Worm (Caenorhabditis elegans) whole organism, L2 larva: ENCODE data around the gene T21E8.6.

Experiments used
- C34F6.9 ChIP-seq: fragments of 150-350 bp; optimal IDR thresholded peaks from 2 replicates; lab custom pipeline; 2014; ENCODE audit warnings: missing biosample characterization, missing genetic modification characterization
- R02D3.7 ChIP-seq: fragments of 150-350 bp; optimal IDR thresholded peaks from 2 replicates; lab custom pipeline; 2014; ENCODE audit warnings: missing biosample characterization, missing genetic modification characterization
- alr-1 ChIP-seq: fragments of 150-350 bp; optimal IDR thresholded peaks from 2 replicates; lab custom pipeline; 2014; ENCODE audit warnings: missing biosample characterization, missing genetic modification characterization
- aly-2 ChIP-seq: fragments of 150-350 bp; optimal IDR thresholded peaks from 2 replicates; lab custom pipeline; 2014; ENCODE audit warnings: missing biosample characterization, missing genetic modification characterization
- ama-1 ChIP-seq: fragments of 150-350 bp; optimal IDR thresholded peaks from 2 replicates; lab custom pipeline; 2018; ENCODE audit warnings: inconsistent platforms
- ceh-16 ChIP-seq: fragments of 150-350 bp; optimal IDR thresholded peaks from 2 replicates; lab custom pipeline; 2014; ENCODE audit warnings: missing biosample characterization, missing genetic modification characterization
- ceh-82 ChIP-seq: fragments of 150-350 bp; optimal IDR thresholded peaks from 2 replicates; lab custom pipeline; 2014; ENCODE audit warnings: missing biosample characterization, missing genetic modification characterization
- crh-2 ChIP-seq: sonication (generic microtip); optimal IDR thresholded peaks from 2 replicates; lab custom pipeline; 2017; ENCODE audit warnings: missing biosample characterization, missing genetic modification characterization
- dmd-4 ChIP-seq: sonication (generic microtip); optimal IDR thresholded peaks from 2 replicates; lab custom pipeline; 2017; ENCODE audit warnings: missing biosample characterization, missing genetic modification characterization
- egl-27 ChIP-seq: sonication (generic microtip); optimal IDR thresholded peaks from 3 replicates; lab custom pipeline; 2017; ENCODE audit warnings: missing biosample characterization, missing genetic modification reagents, missing genetic modification characterization
- elt-3 ChIP-seq: sonication (generic microtip); optimal IDR thresholded peaks from 2 replicates; lab custom pipeline; 2017; ENCODE audit warnings: missing biosample characterization, missing genetic modification characterization
- fos-1 ChIP-seq: fragments of 150-350 bp; optimal IDR thresholded peaks from 2 replicates; lab custom pipeline; 2014; ENCODE audit warnings: missing biosample characterization, missing genetic modification characterization
- gmeb-1 ChIP-seq: fragments of 150-350 bp; optimal IDR thresholded peaks from 2 replicates; lab custom pipeline; 2014; ENCODE audit warnings: missing biosample characterization, missing genetic modification characterization
- lin-13 ChIP-seq: fragments of 150-350 bp; optimal IDR thresholded peaks from 2 replicates; lab custom pipeline; 2014; ENCODE audit warnings: missing biosample characterization, missing genetic modification reagents, missing genetic modification characterization
- lin-39 ChIP-seq: fragments of 150-350 bp; optimal IDR thresholded peaks from 2 replicates; lab custom pipeline; 2014; ENCODE audit warnings: missing biosample characterization, missing genetic modification reagents, missing genetic modification characterization
- lsy-2 ChIP-seq, 2 experiments: fragments of 150-350 bp in 1 of 2; sonication (generic microtip) in 1 of 2; optimal IDR thresholded peaks; 2 replicates each; lab custom pipeline; 2014 to 2017; ENCODE audit warnings: missing biosample characterization in 2 of 2, missing genetic modification characterization in 2 of 2
- mab-5 ChIP-seq: fragments of 150-350 bp; optimal IDR thresholded peaks from 2 replicates; lab custom pipeline; 2014; ENCODE audit warnings: missing biosample characterization, missing genetic modification characterization
- mbf-1 ChIP-seq: sonication (generic microtip); optimal IDR thresholded peaks from 2 replicates; lab custom pipeline; 2017; ENCODE audit warnings: missing biosample characterization, missing genetic modification characterization
- mdl-1 ChIP-seq, 2 experiments: fragments of 150-350 bp in 1 of 2; sonication (generic microtip) in 1 of 2; optimal IDR thresholded peaks; 2 replicates each; lab custom pipeline; 2017; ENCODE audit warnings: missing biosample characterization in 2 of 2, missing genetic modification characterization in 2 of 2
- nhr-12 ChIP-seq: fragments of 150-350 bp; optimal IDR thresholded peaks from 2 replicates; lab custom pipeline; 2014; ENCODE audit warnings: missing biosample characterization, missing genetic modification characterization
- nhr-21 ChIP-seq: fragments of 150-350 bp; optimal IDR thresholded peaks from 2 replicates; lab custom pipeline; 2014; ENCODE audit warnings: missing biosample characterization, missing genetic modification characterization
- nhr-237 ChIP-seq: fragments of 150-350 bp; optimal IDR thresholded peaks from 2 replicates; lab custom pipeline; 2014; ENCODE audit warnings: missing biosample characterization, missing genetic modification characterization
- nhr-25 ChIP-seq: fragments of 150-350 bp; sonication (generic microtip); optimal IDR thresholded peaks from 3 replicates; lab custom pipeline; 2014; ENCODE audit warnings: missing biosample characterization, missing genetic modification characterization
- nhr-6 ChIP-seq: fragments of 150-350 bp; optimal IDR thresholded peaks from 2 replicates; lab custom pipeline; 2014; ENCODE audit warnings: missing biosample characterization, missing genetic modification characterization
- peb-1 ChIP-seq: fragments of 150-350 bp; optimal IDR thresholded peaks from 2 replicates; lab custom pipeline; 2014; ENCODE audit warnings: missing biosample characterization, missing genetic modification characterization
- sem-4 ChIP-seq: fragments of 150-350 bp; optimal IDR thresholded peaks from 2 replicates; lab custom pipeline; 2014; ENCODE audit warnings: missing biosample characterization, missing genetic modification reagents, missing genetic modification characterization
- skn-1 ChIP-seq: sonication (generic microtip); optimal IDR thresholded peaks from 2 replicates; lab custom pipeline; 2017; ENCODE audit warnings: missing biosample characterization, missing genetic modification characterization
- snpc-4 ChIP-seq: fragments of 150-350 bp; optimal IDR thresholded peaks from 2 replicates; lab custom pipeline; 2014; ENCODE audit warnings: missing biosample characterization, missing genetic modification characterization
- unc-39 ChIP-seq: fragments of 150-350 bp; optimal IDR thresholded peaks from 2 replicates; lab custom pipeline; 2014; ENCODE audit warnings: missing biosample characterization, missing genetic modification characterization
- unc-55 ChIP-seq: fragments of 150-350 bp; sonication (generic microtip); optimal IDR thresholded peaks from 3 replicates; lab custom pipeline; 2014; ENCODE audit warnings: missing biosample characterization, missing genetic modification reagents, missing genetic modification characterization
- unc-62 ChIP-seq: fragments of 150-350 bp; optimal IDR thresholded peaks from 2 replicates; lab custom pipeline; 2014; ENCODE audit warnings: missing biosample characterization, missing genetic modification reagents, missing genetic modification characterization
- zag-1 ChIP-seq: fragments of 150-350 bp; optimal IDR thresholded peaks from 2 replicates; lab custom pipeline; 2014; ENCODE audit warnings: missing biosample characterization, missing genetic modification characterization
- ztf-4 ChIP-seq: fragments of 150-350 bp; optimal IDR thresholded peaks from 2 replicates; lab custom pipeline; 2014; ENCODE audit warnings: missing biosample characterization, missing genetic modification characterization

The T21E8.6 gene

ce11 chrX:10881984-10882383 is at the start of gene T21E8.6:
TSS of gene T21E8.6 (plus strand) at chrX:10882284.
- TF ChIP-seq R02D3.7 (tag; lab: Kevin White, UChicago) (no peak), peb-1 (no peak), nhr-6 (tag; lab: Kevin White, UChicago) (no peak), mdl-1 (tag; optimal IDR thresholded peaks at IDR 0.05; lab: Kevin White, UChicago) (no peak), mab-5 (tag; lab: Kevin White, UChicago) (no peak), nhr-21 (no peak), C34F6.9 (tag; lab: Kevin White, UChicago) (no peak), ama-1 (lab: Kevin White, UChicago) (no peak), snpc-4 (tag; lab: Kevin White, UChicago) (no peak), lin-13 (no peak), sem-4 (no peak), alr-1 (tag; lab: Kevin White, UChicago) (no peak), lin-39 (tag; lab: Kevin White, UChicago) (no peak), mbf-1 (tag; lab: Kevin White, UChicago) (no peak)

DNA sequence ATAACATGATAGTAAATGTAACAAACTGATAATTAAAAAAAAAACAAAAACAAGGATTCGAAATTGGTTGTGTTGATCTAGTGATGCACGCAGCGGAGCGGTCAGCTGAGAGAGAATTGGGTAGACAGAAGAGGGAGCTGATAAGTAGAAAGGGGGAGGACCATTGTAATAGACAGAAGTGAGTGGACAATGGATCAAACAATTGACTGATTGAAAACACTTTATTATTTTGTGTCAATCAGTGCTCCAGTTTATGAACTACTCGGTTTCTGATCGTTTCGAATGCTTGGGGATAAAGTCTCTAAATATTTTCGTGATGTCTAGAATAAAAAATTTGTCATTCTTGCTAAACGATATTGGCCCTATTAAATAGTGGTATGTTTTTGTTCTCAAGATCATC is 47.5 kb upstream of the T21E8.6 start:
- no peak for TF ChIP-seq nhr-6 (tag; lab: Kevin White, UChicago)
- no peak for TF ChIP-seq ceh-82 (tag; lab: Kevin White, UChicago)
- no peak for TF ChIP-seq unc-62 (GFP tag; lab: Kevin White, UChicago)
- TF ChIP-seq snpc-4 (tag; lab: Kevin White, UChicago), result no peak
- no peak for TF ChIP-seq mbf-1 (tag; lab: Kevin White, UChicago)
- TF ChIP-seq mdl-1 (tag; optimal IDR thresholded peaks at IDR 0.05; lab: Kevin White, UChicago), result no peak
- TF ChIP-seq lsy-2 (tag; optimal IDR thresholded peaks at IDR 0.05; lab: Kevin White, UChicago), result no peak
- TF ChIP-seq gmeb-1, result no peak
- no peak for TF ChIP-seq zag-1
- no peak for TF ChIP-seq C34F6.9 (tag; lab: Kevin White, UChicago)
- no peak for TF ChIP-seq lin-39 (tag; lab: Kevin White, UChicago)
- TF ChIP-seq ceh-16 (tag; lab: Kevin White, UChicago), result no peak
- TF ChIP-seq ama-1 (lab: Kevin White, UChicago), result no peak
- TF ChIP-seq alr-1 (tag; lab: Kevin White, UChicago), result no peak
- TF ChIP-seq fos-1 (tag; lab: Kevin White, UChicago), result no peak

DNA sequence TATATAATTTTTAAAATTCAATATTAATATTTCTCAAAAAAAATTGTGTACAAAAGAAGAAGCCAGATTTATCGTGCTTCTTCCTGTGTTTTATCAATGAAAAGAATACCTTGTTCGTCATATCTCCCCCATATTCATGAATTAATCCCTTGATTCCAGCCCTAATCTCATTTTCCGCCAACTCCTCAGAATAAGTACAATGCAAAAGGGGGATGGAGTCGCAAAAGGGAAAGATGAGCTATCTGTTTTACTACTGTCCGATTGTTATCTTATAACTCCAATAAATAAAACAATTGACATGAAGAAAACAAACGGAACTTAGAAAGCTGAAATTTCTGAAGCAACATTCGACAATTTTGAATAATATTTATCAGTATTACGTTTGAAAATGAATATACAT is 44.5 kb upstream of the T21E8.6 start:
- no peak for TF ChIP-seq nhr-237 (tag; lab: Kevin White, UChicago)
- TF ChIP-seq peb-1, result no peak
- TF ChIP-seq dmd-4 (tag; lab: Kevin White, UChicago), result no peak
- no peak for TF ChIP-seq unc-39 (tag; lab: Kevin White, UChicago)
- TF ChIP-seq fos-1 (tag; lab: Kevin White, UChicago), result no peak
- TF ChIP-seq egl-27, result no peak
- TF ChIP-seq snpc-4 (tag; lab: Kevin White, UChicago), result no peak
- TF ChIP-seq mab-5 (tag; lab: Kevin White, UChicago), result no peak
- no peak for TF ChIP-seq crh-2 (tag; lab: Kevin White, UChicago)
- TF ChIP-seq ztf-4 (tag; lab: Kevin White, UChicago), result no peak
- TF ChIP-seq sem-4, result no peak
- TF ChIP-seq unc-55 (GFP tag; lab: Kevin White, UChicago), result no peak
- TF ChIP-seq nhr-12 (tag; lab: Kevin White, UChicago), result no peak
- no peak for TF ChIP-seq nhr-25 (tag; lab: Kevin White, UChicago)
- TF ChIP-seq ceh-82 (tag; lab: Kevin White, UChicago), result no peak
- TF ChIP-seq skn-1 (tag; lab: Kevin White, UChicago), result no peak
- TF ChIP-seq C34F6.9 (tag; lab: Kevin White, UChicago), result no peak
- TF ChIP-seq, all 48 proteins: peak for 0

ce11 chrX:10838550-10838949 is 43.5 kb upstream of the T21E8.6 start, which contains the start of gene plc-1:
TSS of gene plc-1 (minus strand) at chrX:10838650.
- no peak for TF ChIP-seq fos-1 (tag; lab: Kevin White, UChicago)
- no peak for TF ChIP-seq snpc-4 (tag; lab: Kevin White, UChicago)
- no peak for TF ChIP-seq gmeb-1
- TF ChIP-seq ama-1 (lab: Kevin White, UChicago), result no peak
- no peak for TF ChIP-seq nhr-237 (tag; lab: Kevin White, UChicago)

- TF ChIP-seq elt-3 (tag; lab: Kevin White, UChicago) (no peak), aly-2 (tag; lab: Kevin White, UChicago) (no peak), ceh-16 (tag; lab: Kevin White, UChicago) (no peak), fos-1 (tag; lab: Kevin White, UChicago) (peak; percentile 30)
These were observed 37.9 kb upstream of the T21E8.6 start for ce11 chrX:10844137-10844536.
